Worm (Caenorhabditis elegans) whole organism, mixed stage, embryonic: ENCODE measurements around the gene T10B10.9.

ENCODE experiments used
- M03D4.4 ChIP-seq: sonication (generic microtip); optimal IDR thresholded peaks from 2 replicates; lab custom pipeline; 2017; ENCODE audit warnings: mild to moderate bottlenecking, missing genetic modification characterization, missing compliant biosample characterization
- blmp-1 ChIP-seq: fragments of 150-350 bp; optimal IDR thresholded peaks from 2 replicates; lab custom pipeline; 2014; ENCODE audit warnings: missing biosample characterization, missing genetic modification characterization
- ceh-39 ChIP-seq: fragments of 150-350 bp; optimal IDR thresholded peaks from 2 replicates; lab custom pipeline; 2014; ENCODE audit warnings: missing biosample characterization, missing genetic modification characterization
- ceh-43 ChIP-seq: fragments of 200-800 bp; sonication (Bioruptor generic); optimal IDR thresholded peaks from 2 replicates; lab custom pipeline; 2018; ENCODE audit warnings: mild to moderate bottlenecking, missing genetic modification characterization, moderate library complexity, missing compliant biosample characterization
- ceh-83 ChIP-seq: fragments of 200-800 bp; sonication (Bioruptor generic); optimal IDR thresholded peaks from 2 replicates; lab custom pipeline; 2018; ENCODE audit warnings: mild to moderate bottlenecking, missing genetic modification characterization, missing compliant biosample characterization
- ces-1 ChIP-seq: fragments of 150-350 bp; optimal IDR thresholded peaks from 2 replicates; lab custom pipeline; 2014; ENCODE audit warnings: missing biosample characterization, missing genetic modification reagents, missing genetic modification characterization
- cnd-1 ChIP-seq: fragments of 200-800 bp; sonication (Bioruptor generic); optimal IDR thresholded peaks from 2 replicates; lab custom pipeline; 2018; ENCODE audit warnings: mild to moderate bottlenecking, missing genetic modification characterization, missing compliant biosample characterization
- drap-1 ChIP-seq: fragments of 200-800 bp; sonication (Bioruptor generic); optimal IDR thresholded peaks from 3 replicates; lab custom pipeline; 2018; ENCODE audit warnings: mild to moderate bottlenecking, missing genetic modification characterization, missing compliant biosample characterization
- elt-1 ChIP-seq: sonication (generic microtip); optimal IDR thresholded peaks from 2 replicates; lab custom pipeline; 2017; ENCODE audit warnings: missing genetic modification characterization, mild to moderate bottlenecking, missing compliant biosample characterization, antibody characterized with exemption, moderate library complexity, borderline replicate concordance; ENCODE audit not compliant: insufficient read depth
- elt-3 ChIP-seq: fragments of 150-350 bp; optimal IDR thresholded peaks from 2 replicates; lab custom pipeline; 2014; ENCODE audit warnings: missing biosample characterization, missing genetic modification characterization
- flh-1 ChIP-seq: fragments of 200-800 bp; sonication (Bioruptor generic); optimal IDR thresholded peaks from 2 replicates; lab custom pipeline; 2018; ENCODE audit warnings: mild to moderate bottlenecking, missing genetic modification characterization, moderate library complexity, missing compliant biosample characterization
- ham-2 ChIP-seq: fragments of 200-800 bp; sonication (Bioruptor generic); optimal IDR thresholded peaks from 2 replicates; lab custom pipeline; 2018; ENCODE audit warnings: mild to moderate bottlenecking, missing genetic modification characterization, missing compliant biosample characterization
- hlh-1 ChIP-seq: fragments of 150-350 bp; optimal IDR thresholded peaks from 2 replicates; lab custom pipeline; 2014; ENCODE audit warnings: missing biosample characterization, missing genetic modification reagents, missing genetic modification characterization
- lin-13 ChIP-seq: fragments of 150-350 bp; optimal IDR thresholded peaks from 2 replicates; lab custom pipeline; 2014; ENCODE audit warnings: missing biosample characterization, missing genetic modification characterization
- lin-32 ChIP-seq: fragments of 200-800 bp; sonication (Bioruptor generic); optimal IDR thresholded peaks from 2 replicates; lab custom pipeline; 2018; ENCODE audit warnings: mild to moderate bottlenecking, missing genetic modification characterization, missing compliant biosample characterization
- mab-5 ChIP-seq: fragments of 150-350 bp; optimal IDR thresholded peaks from 2 replicates; lab custom pipeline; 2014; ENCODE audit warnings: missing biosample characterization, missing genetic modification characterization
- mep-1 ChIP-seq: fragments of 150-350 bp; optimal IDR thresholded peaks from 2 replicates; lab custom pipeline; 2017; ENCODE audit warnings: missing biosample characterization, missing genetic modification reagents, missing genetic modification characterization, inconsistent platforms
- mls-2 ChIP-seq: sonication (generic microtip); optimal IDR thresholded peaks from 2 replicates; lab custom pipeline; 2016; ENCODE audit warnings: mild to moderate bottlenecking, missing genetic modification characterization, moderate library complexity, missing compliant biosample characterization
- nhr-12 ChIP-seq: fragments of 150-350 bp; optimal IDR thresholded peaks from 2 replicates; lab custom pipeline; 2014; ENCODE audit warnings: missing biosample characterization, missing genetic modification characterization
- nhr-2 ChIP-seq: fragments of 150-350 bp; optimal IDR thresholded peaks from 2 replicates; lab custom pipeline; 2014; ENCODE audit warnings: missing biosample characterization, missing genetic modification characterization
- nhr-237 ChIP-seq: fragments of 150-350 bp; optimal IDR thresholded peaks from 2 replicates; lab custom pipeline; 2014; ENCODE audit warnings: missing biosample characterization, missing genetic modification characterization
- nhr-28 ChIP-seq: fragments of 150-350 bp; optimal IDR thresholded peaks from 2 replicates; lab custom pipeline; 2014; ENCODE audit warnings: missing biosample characterization, missing genetic modification characterization
- nhr-76 ChIP-seq: sonication (generic microtip); optimal IDR thresholded peaks from 2 replicates; lab custom pipeline; 2017; ENCODE audit warnings: missing biosample characterization, missing genetic modification characterization
- sem-2 ChIP-seq: fragments of 200-800 bp; sonication (Bioruptor generic); optimal IDR thresholded peaks from 2 replicates; lab custom pipeline; 2018; ENCODE audit warnings: mild to moderate bottlenecking, missing genetic modification characterization, missing compliant biosample characterization
- snpc-4 ChIP-seq: fragments of 150-350 bp; optimal IDR thresholded peaks from 2 replicates; lab custom pipeline; 2014; ENCODE audit warnings: missing biosample characterization, missing genetic modification characterization
- sptf-1 ChIP-seq: sonication (generic microtip); optimal IDR thresholded peaks from 2 replicates; lab custom pipeline; 2017; ENCODE audit warnings: mild to moderate bottlenecking, missing genetic modification characterization, moderate library complexity, missing compliant biosample characterization
- tbx-8 ChIP-seq: fragments of 200-800 bp; sonication (Bioruptor generic); optimal IDR thresholded peaks from 2 replicates; lab custom pipeline; 2018; ENCODE audit warnings: mild to moderate bottlenecking, missing genetic modification characterization, moderate library complexity, missing compliant biosample characterization
- unc-120 ChIP-seq: sonication (generic microtip); optimal IDR thresholded peaks from 2 replicates; lab custom pipeline; 2017; ENCODE audit warnings: missing genetic modification characterization, missing compliant biosample characterization; ENCODE audit not compliant: poor library complexity, severe bottlenecking
- unc-39 ChIP-seq: fragments of 150-350 bp; optimal IDR thresholded peaks from 2 replicates; lab custom pipeline; 2014; ENCODE audit warnings: missing biosample characterization, missing genetic modification characterization
- unc-62 ChIP-seq: fragments of 150-350 bp; optimal IDR thresholded peaks from 2 replicates; lab custom pipeline; 2014; ENCODE audit warnings: missing biosample characterization, missing genetic modification reagents, missing genetic modification characterization
- zip-8 ChIP-seq: fragments of 150-350 bp; optimal IDR thresholded peaks from 2 replicates; lab custom pipeline; 2014; ENCODE audit warnings: missing biosample characterization, missing genetic modification characterization

T10B10.9 gene

DNA sequence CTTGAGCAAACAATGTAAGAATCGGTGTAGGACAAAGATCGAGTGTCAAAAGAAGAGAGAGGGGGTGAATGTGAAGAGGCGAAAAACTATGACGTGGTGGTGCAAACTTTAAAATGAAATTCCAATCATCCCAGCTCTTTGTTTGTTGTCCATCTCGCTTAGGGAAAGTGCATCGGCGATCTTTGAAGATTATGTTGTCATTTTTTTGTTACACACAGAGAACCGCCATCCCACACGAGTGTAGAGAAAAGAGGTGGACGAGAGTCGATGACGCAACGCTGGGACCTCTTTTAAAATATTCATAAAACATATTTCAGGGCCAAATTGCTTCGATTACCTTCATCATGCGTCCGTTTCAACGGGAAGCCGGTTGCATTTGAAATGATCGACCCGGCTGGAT lies 27.2 kb downstream of the T10B10.9 start:
- TF ChIP-seq zip-8 (peak; percentile 62), nhr-12 (tag; lab: Kevin White, UChicago) (no peak)

ce11 chrX:15194283-15194682 lies 30.1 kb downstream of the T10B10.9 start, which contains the start of gene phat-6:
Gene phat-6, minus strand, starts transcription at chrX:15194383.
- no peak for TF ChIP-seq nhr-12 (tag; lab: Kevin White, UChicago)
- no peak for TF ChIP-seq tbx-8 (GFP tag; lab: Kevin White, UChicago)
- TF ChIP-seq ceh-83 (GFP tag; lab: Kevin White, UChicago): no peak
- TF ChIP-seq unc-39: no peak
- no peak for TF ChIP-seq nhr-76 (tag; lab: Kevin White, UChicago)
- TF ChIP-seq M03D4.4: no peak
- no peak for TF ChIP-seq elt-3 (tag; lab: Kevin White, UChicago)
- TF ChIP-seq, all 35 proteins: peak for 0

ce11 chrX:15199052-15199451 lies 34.8 kb downstream of the T10B10.9 start, which contains the start of gene snt-7:
Gene snt-7, minus strand, starts transcription at chrX:15199152.
- TF ChIP-seq sem-2 (GFP tag; lab: Kevin White, UChicago): no peak
- TF ChIP-seq nhr-76 (tag; lab: Kevin White, UChicago): no peak
- no peak for TF ChIP-seq mab-5 (tag; lab: Kevin White, UChicago)
- no peak for TF ChIP-seq lin-13 (tag; lab: Kevin White, UChicago)
- TF ChIP-seq blmp-1: no peak
- no peak for TF ChIP-seq lin-32
- TF ChIP-seq nhr-237: no peak
- no peak for TF ChIP-seq unc-120 (tag; lab: Kevin White, UChicago)
- no peak for TF ChIP-seq ceh-39 (tag; lab: Kevin White, UChicago)
- no peak for TF ChIP-seq nhr-12 (tag; lab: Kevin White, UChicago)
- no peak for TF ChIP-seq cnd-1 (tag; lab: Kevin White, UChicago)
- TF ChIP-seq snpc-4 (tag; lab: Kevin White, UChicago): no peak
- TF ChIP-seq ceh-43 (GFP tag; lab: Kevin White, UChicago): no peak
- TF ChIP-seq flh-1 (GFP tag; lab: Kevin White, UChicago): no peak
- TF ChIP-seq unc-39: no peak
- TF ChIP-seq mep-1 (tag; lab: Kevin White, UChicago): no peak
- no peak for TF ChIP-seq ceh-83 (GFP tag; lab: Kevin White, UChicago)
- TF ChIP-seq, all 35 proteins: peak for 0

ce11 chrX:15200146-15200545 lies 35.9 kb downstream of the T10B10.9 start:
- TF ChIP-seq M03D4.4 (no peak), sem-2 (GFP tag; lab: Kevin White, UChicago) (no peak), mls-2 (tag; lab: Kevin White, UChicago) (no peak), ceh-43 (GFP tag; lab: Kevin White, UChicago) (no peak), nhr-12 (tag; lab: Kevin White, UChicago) (no peak), lin-32 (no peak), unc-62 (GFP tag; lab: Kevin White, UChicago) (no peak), nhr-28 (no peak), mab-5 (tag; lab: Kevin White, UChicago) (no peak), elt-1 (tag; lab: Kevin White, UChicago) (no peak), nhr-237 (no peak), elt-3 (tag; lab: Kevin White, UChicago) (no peak), cnd-1 (tag; lab: Kevin White, UChicago) (no peak), blmp-1 (no peak), drap-1 (GFP tag; lab: Kevin White, UChicago) (no peak), unc-39 (no peak), nhr-2 (tag; lab: Kevin White, UChicago) (no peak), ceh-83 (GFP tag; lab: Kevin White, UChicago) (no peak), hlh-1 (tag; lab: Kevin White, UChicago) (no peak), ces-1 (GFP tag; lab: Kevin White, UChicago) (no peak)

DNA sequence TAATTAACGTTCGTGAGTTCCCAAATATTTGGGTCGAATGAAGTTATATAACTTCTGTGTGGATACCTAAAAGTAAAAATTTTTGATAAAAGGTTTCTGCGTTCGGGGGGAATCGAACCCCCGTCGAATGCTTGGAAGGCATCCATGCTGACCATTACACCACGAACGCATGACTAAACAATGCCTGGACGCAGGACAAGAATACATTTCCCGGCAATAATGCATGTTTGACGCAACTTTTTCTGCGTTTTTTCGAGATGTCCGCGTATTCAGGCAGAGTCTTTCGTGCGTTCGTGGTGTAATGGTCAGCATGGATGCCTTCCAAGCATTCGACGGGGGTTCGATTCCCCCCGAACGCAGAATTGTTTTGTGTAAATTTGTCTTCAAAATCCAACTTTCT lies 36.5 kb downstream of the T10B10.9 start:
- TF ChIP-seq tbx-8 (GFP tag; lab: Kevin White, UChicago) (no peak), elt-3 (tag; lab: Kevin White, UChicago) (no peak), lin-32 (no peak), lin-13 (tag; lab: Kevin White, UChicago) (no peak), nhr-237 (no peak), ham-2 (GFP tag; lab: Kevin White, UChicago) (no peak), sem-2 (GFP tag; lab: Kevin White, UChicago) (no peak), sptf-1 (tag; lab: Kevin White, UChicago) (peak; percentile 6), unc-120 (tag; lab: Kevin White, UChicago) (no peak), unc-62 (GFP tag; lab: Kevin White, UChicago) (no peak), M03D4.4 (no peak), nhr-76 (tag; lab: Kevin White, UChicago) (no peak), nhr-2 (tag; lab: Kevin White, UChicago) (no peak), cnd-1 (tag; lab: Kevin White, UChicago) (peak; percentile 2), unc-39 (no peak)
